Worm (Caenorhabditis elegans): Measurements from ENCODE around the gene F44F4.10.

The F44F4.10 gene

DNA sequence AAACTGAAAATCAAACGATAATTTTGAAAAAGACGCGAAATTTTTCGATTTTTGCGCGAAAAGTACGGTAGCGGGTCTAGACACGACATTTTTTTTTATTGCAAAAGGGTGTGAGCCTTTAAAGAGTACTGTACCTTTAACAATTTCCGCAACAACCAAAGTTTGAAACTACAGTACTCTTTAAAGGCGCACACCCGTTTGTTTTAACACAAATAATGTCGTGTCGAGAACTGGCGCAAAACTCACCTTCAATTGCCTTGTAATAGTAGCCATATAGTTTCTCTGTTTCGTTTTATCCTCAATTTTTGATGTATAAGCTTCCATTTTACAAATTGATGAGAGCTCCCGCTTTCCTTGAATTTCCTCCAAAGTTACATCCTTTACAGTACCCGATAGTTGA, 31.8 kb downstream of the F44F4.10 start:
- TF ChIP-seq unc-3 (GFP tag; conservative IDR thresholded peaks at IDR 0.05): no peak
- no peak for TF ChIP-seq unc-3 (tag; optimal IDR thresholded peaks at IDR 0.05)
- TF ChIP-seq pros-1 (tag; optimal IDR thresholded peaks at IDR 0.05): no peak
- no peak for TF ChIP-seq gmeb-2 (tag; optimal IDR thresholded peaks at IDR 0.05)
- TF ChIP-seq dve-1 (tag; optimal IDR thresholded peaks at IDR 0.05): no peak
- no peak for TF ChIP-seq syd-9 (tag; optimal IDR thresholded peaks at IDR 0.05)
- no peak for TF ChIP-seq lim-6 (tag; optimal IDR thresholded peaks at IDR 0.05)
- no peak for TF ChIP-seq tbx-7 (tag; optimal IDR thresholded peaks at IDR 0.05)
- no peak for TF ChIP-seq hlh-15 (tag; optimal IDR thresholded peaks at IDR 0.05)
- TF ChIP-seq npax-4 (tag; optimal IDR thresholded peaks at IDR 0.05): no peak
- no peak for TF ChIP-seq tbx-2 (tag; optimal IDR thresholded peaks at IDR 0.05)
- no peak for TF ChIP-seq lin-11 (tag; optimal IDR thresholded peaks at IDR 0.05)
- no peak for TF ChIP-seq ceh-18 (tag; optimal IDR thresholded peaks at IDR 0.05)
- TF ChIP-seq ceh-30 (tag; optimal IDR thresholded peaks at IDR 0.05): no peak
- TF ChIP-seq odd-2 (tag; optimal IDR thresholded peaks at IDR 0.05): no peak
- no peak for TF ChIP-seq ceh-45 (GFP tag; IDR thresholded peaks at IDR 0.05)
- TF ChIP-seq rnt-1 (tag; optimal IDR thresholded peaks at IDR 0.05): no peak
- no peak for TF ChIP-seq hlh-6 (tag; optimal IDR thresholded peaks at IDR 0.05)

DNA sequence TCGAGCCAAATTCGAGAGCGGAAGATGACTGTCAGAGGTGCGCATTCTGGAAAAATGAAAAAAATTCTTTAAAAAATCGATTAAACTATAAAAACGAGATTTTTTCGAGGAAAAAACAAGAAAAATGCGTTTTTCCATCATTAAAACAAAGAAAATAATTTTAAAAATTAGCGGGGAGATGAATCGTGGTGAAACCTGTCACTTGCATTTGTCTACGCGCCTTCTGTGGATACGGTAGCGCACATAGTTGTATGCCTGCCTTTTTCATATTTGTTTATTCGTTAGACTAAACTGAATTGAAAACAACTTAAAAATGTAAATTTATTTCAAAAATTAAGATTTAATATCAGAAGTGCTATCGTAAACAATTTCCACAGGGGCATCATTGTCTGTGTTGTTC, 32.7 kb downstream of the F44F4.10 start, which contains the start of gene egg-3:
Gene egg-3 (minus strand): TSS at position 46 of the 400 bp plus-strand sequence.
- TF ChIP-seq unc-42 (tag; optimal IDR thresholded peaks at IDR 0.05): no peak

ce11 chrII:10880625-10881024, 36.4 kb downstream of the F44F4.10 start, which contains the start of gene lurp-1:
Gene lurp-1 (plus strand): TSS chrII:10880925.
- TF ChIP-seq sox-2 (GFP tag; IDR thresholded peaks at IDR 0.05) (no peak), dve-1 (tag; optimal IDR thresholded peaks at IDR 0.05) (no peak), ceh-24 (tag; optimal IDR thresholded peaks at IDR 0.05) (no peak), npax-4 (tag; optimal IDR thresholded peaks at IDR 0.05) (no peak), pax-1 (tag; optimal IDR thresholded peaks at IDR 0.05) (no peak), unc-86 (tag; optimal IDR thresholded peaks at IDR 0.05) (no peak), K09A11.1 (tag; optimal IDR thresholded peaks at IDR 0.05; ENCODE audit: insufficient read depth) (no peak), gmeb-2 (tag; optimal IDR thresholded peaks at IDR 0.05) (no peak), pha-4 (tag; optimal IDR thresholded peaks at IDR 0.05) (no peak), dmd-4 (tag; optimal IDR thresholded peaks at IDR 0.05; ENCODE audit: borderline replicate concordance) (no peak), ref-2 (tag; optimal IDR thresholded peaks at IDR 0.05) (no peak)

ce11 chrII:10873631-10874030, 43.4 kb downstream of the F44F4.10 start, which contains the start of gene orc-2:
Gene orc-2 (plus strand): TSS chrII:10873931.
- no peak for TF ChIP-seq lin-11 (tag; optimal IDR thresholded peaks at IDR 0.05)
- no peak for TF ChIP-seq tbx-2 (tag; optimal IDR thresholded peaks at IDR 0.05)
- no peak for TF ChIP-seq nfya-1 (tag; optimal IDR thresholded peaks at IDR 0.05)
- no peak for TF ChIP-seq unc-86 (tag; optimal IDR thresholded peaks at IDR 0.05)
- TF ChIP-seq fax-1 (tag; optimal IDR thresholded peaks at IDR 0.05): no peak
- TF ChIP-seq elt-4 (tag; optimal IDR thresholded peaks at IDR 0.05): no peak
- TF ChIP-seq C38D4.7 (GFP tag; optimal IDR thresholded peaks at IDR 0.05): no peak
- no peak for TF ChIP-seq ceh-30 (tag; optimal IDR thresholded peaks at IDR 0.05)
- TF ChIP-seq unc-3 (GFP tag; conservative IDR thresholded peaks at IDR 0.05): no peak
- no peak for TF ChIP-seq unc-3 (tag; optimal IDR thresholded peaks at IDR 0.05)

- TF ChIP-seq ceh-19 (GFP tag; optimal IDR thresholded peaks at IDR 0.05) (peak; percentile 14), dve-1 (tag; optimal IDR thresholded peaks at IDR 0.05) (no peak), F13H6.1 (tag; optimal IDR thresholded peaks at IDR 0.05) (peak; percentile 22), eyg-1 (tag; optimal IDR thresholded peaks at IDR 0.05) (peak; percentile 10), ceh-31 (tag; optimal IDR thresholded peaks at IDR 0.05) (peak; percentile 94), ttx-3 (tag; optimal IDR thresholded peaks at IDR 0.05) (no peak), zip-5 (tag; optimal IDR thresholded peaks at IDR 0.05) (peak; percentile 70), rnt-1 (tag; optimal IDR thresholded peaks at IDR 0.05) (peak; percentile 41), pax-1 (tag; optimal IDR thresholded peaks at IDR 0.05) (no peak), ztf-16 (tag; optimal IDR thresholded peaks at IDR 0.05) (no peak), pqm-1 (tag; optimal IDR thresholded peaks at IDR 0.05) (no peak), pat-9 (tag; optimal IDR thresholded peaks at IDR 0.05) (no peak), sdc-2 (tag; optimal IDR thresholded peaks at IDR 0.05) (no peak), sox-4 (tag; optimal IDR thresholded peaks at IDR 0.05) (no peak), nhr-11 (tag; optimal IDR thresholded peaks at IDR 0.05) (no peak), ceh-9 (tag; optimal IDR thresholded peaks at IDR 0.05) (no peak), ceh-30 (tag; optimal IDR thresholded peaks at IDR 0.05) (no peak), ref-2 (tag; optimal IDR thresholded peaks at IDR 0.05) (peak; percentile 73), fkh-6 (tag; optimal IDR thresholded peaks at IDR 0.05) (no peak), lin-11 (tag; optimal IDR thresholded peaks at IDR 0.05) (no peak), odd-2 (tag; optimal IDR thresholded peaks at IDR 0.05) (no peak), unc-42 (tag; optimal IDR thresholded peaks at IDR 0.05) (peak; percentile 73)
Observed at ce11 chrII:10872541-10872940, 44.5 kb downstream of the F44F4.10 start, which contains the start of the genes cyn-4 and copz-1. Gene cyn-4 (minus strand): TSS chrII:10872611. Gene copz-1 (plus strand): TSS chrII:10872879.
